Fruit fly (Drosophila melanogaster): ENCODE measurements around the gene kar.

Gene kar

DNA sequence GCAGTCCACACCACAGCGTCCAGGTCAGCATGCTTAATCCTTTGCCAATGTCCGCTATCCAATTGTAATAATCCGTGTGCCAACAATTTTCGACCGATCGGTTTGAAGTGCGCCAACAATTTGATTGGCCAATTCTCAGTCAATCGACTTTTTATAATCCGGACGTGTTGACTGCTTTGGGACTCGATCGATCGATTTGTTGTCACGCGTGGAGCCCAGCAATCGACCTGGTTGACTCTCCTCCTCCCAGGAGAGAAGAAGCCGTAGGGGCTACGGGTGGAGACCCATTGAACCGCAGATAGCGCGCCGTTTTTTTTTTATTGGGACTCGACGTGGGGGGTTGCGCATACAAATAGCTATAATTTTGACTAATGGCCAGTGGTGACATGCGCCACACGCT lies 7.9 kb downstream of the kar start, which contains the start of gene Cyp313a4:
TSS of gene Cyp313a4 (minus strand) at position 101 of the 400 bp plus-strand sequence.
- TF ChIP-seq Sin3A (optimal IDR thresholded peaks at IDR 0.05) (no peak), schlank (tag; optimal IDR thresholded peaks at IDR 0.05) (no peak), CG3407 (GFP tag; optimal IDR thresholded peaks at IDR 0.05) (no peak), croc (GFP tag; conservative IDR thresholded peaks at IDR 0.05) (no peak), CG31388 (GFP tag; optimal IDR thresholded peaks at IDR 0.05) (no peak), dpn (GFP tag; optimal IDR thresholded peaks at IDR 0.05) (no peak), sna (GFP tag; IDR thresholded peaks at IDR 0.05; ENCODE audit: partially characterized antibody) (no peak), Xbp1 (GFP tag; optimal IDR thresholded peaks at IDR 0.05) (no peak), oc (tag; optimal IDR thresholded peaks at IDR 0.05) (no peak), CG18262 (tag; optimal IDR thresholded peaks at IDR 0.05) (no peak), HLH3B (GFP tag; IDR thresholded peaks at IDR 0.05) (no peak), MTF-1 (GFP tag; optimal IDR thresholded peaks at IDR 0.05; ENCODE audit: borderline replicate concordance) (no peak), sqz (GFP tag; optimal IDR thresholded peaks at IDR 0.05) (no peak), CG43689 (GFP tag; IDR thresholded peaks at IDR 0.05) (no peak), Ssrp (tag; optimal IDR thresholded peaks at IDR 0.05) (no peak), run (tag; optimal IDR thresholded peaks at IDR 0.05) (no peak), CG10979 (tag; optimal IDR thresholded peaks at IDR 0.05) (no peak), lab (GFP tag; optimal IDR thresholded peaks at IDR 0.05) (no peak), Eip74EF (GFP tag; optimal IDR thresholded peaks at IDR 0.05) (no peak)

DNA sequence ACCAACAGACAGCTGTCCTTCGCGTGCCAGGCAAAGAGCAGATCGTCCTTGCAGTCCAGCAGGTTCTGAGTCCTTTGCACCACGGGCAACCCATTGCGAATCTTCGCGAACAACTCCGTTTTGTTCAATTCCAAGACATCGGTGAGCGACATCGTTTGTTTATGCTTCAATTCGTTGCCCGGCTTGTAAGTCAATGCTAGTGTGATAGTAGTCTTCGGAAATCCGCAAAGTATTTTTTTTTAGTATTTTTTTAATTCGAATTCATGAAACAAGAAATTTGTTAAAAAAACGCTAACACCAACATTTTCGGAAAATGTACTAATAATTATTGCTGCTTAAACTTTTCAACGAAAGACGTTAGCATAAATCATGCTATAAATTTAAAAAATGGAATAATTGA lies 10.3 kb downstream of the kar start, which contains the start of gene mbo:
TSS of gene mbo (minus strand) at position 203 of the 400 bp plus-strand sequence.
- TF ChIP-seq MTF-1 (GFP tag; optimal IDR thresholded peaks at IDR 0.05; ENCODE audit: borderline replicate concordance) (no peak), zfh1 (GFP tag; IDR thresholded peaks at IDR 0.05) (no peak), trem (tag; optimal IDR thresholded peaks at IDR 0.05) (peak; percentile 34), ato (GFP tag; IDR thresholded peaks at IDR 0.05; ENCODE audit: partially characterized antibody) (no peak), crol (GFP tag; IDR thresholded peaks at IDR 0.05) (no peak), dpn (GFP tag; optimal IDR thresholded peaks at IDR 0.05) (no peak), Fer2 (tag; optimal IDR thresholded peaks at IDR 0.05) (no peak), CTCF (GFP tag; optimal IDR thresholded peaks at IDR 0.05) (no peak), MBD-R2 (GFP tag; IDR thresholded peaks at IDR 0.05) (peak; percentile 81), MESR4 (GFP tag; optimal IDR thresholded peaks at IDR 0.05) (peak; percentile 38), CG5180 (GFP tag; optimal IDR thresholded peaks at IDR 0.05) (no peak), pzg (GFP tag; optimal IDR thresholded peaks at IDR 0.05) (peak; percentile 25), Doc3 (GFP tag; IDR thresholded peaks at IDR 0.05; ENCODE audit: partially characterized antibody) (no peak), dati (GFP tag; IDR thresholded peaks at IDR 0.05) (no peak), CG17385 (GFP tag; optimal IDR thresholded peaks at IDR 0.05) (no peak), Med (GFP tag) (peak; percentile 3), Trl (optimal IDR thresholded peaks at IDR 0.05) (no peak), Trl (GFP tag; optimal IDR thresholded peaks at IDR 0.05) (no peak), Lpt (GFP tag; optimal IDR thresholded peaks at IDR 0.05) (no peak), E2f2 (GFP tag; IDR thresholded peaks at IDR 0.05) (peak; percentile 35; the same call in 1 of the 2 replicates), stwl (tag; optimal IDR thresholded peaks at IDR 0.05) (peak; percentile 85), insv (GFP tag; optimal IDR thresholded peaks at IDR 0.05) (no peak), onecut (GFP tag; IDR thresholded peaks at IDR 0.05) (no peak), CG9797 (GFP tag; optimal IDR thresholded peaks at IDR 0.05) (peak; percentile 55), CG7271 (tag; optimal IDR thresholded peaks at IDR 0.05) (no peak), Ptx1 (GFP tag; IDR thresholded peaks at IDR 0.05) (no peak), gfzf (GFP tag; optimal IDR thresholded peaks at IDR 0.05) (peak; percentile 76), CG18476 (GFP tag; optimal IDR thresholded peaks at IDR 0.05) (no peak), pfk (GFP tag; optimal IDR thresholded peaks at IDR 0.05) (no peak), cas (GFP tag; IDR thresholded peaks at IDR 0.05) (no peak), CG15601 (tag; optimal IDR thresholded peaks at IDR 0.05) (peak; percentile 74), sima (GFP tag; optimal IDR thresholded peaks at IDR 0.05) (no peak), HLHmδ (GFP tag; optimal IDR thresholded peaks at IDR 0.05) (no peak), Fer1 (GFP tag; optimal IDR thresholded peaks at IDR 0.05) (no peak)
